Fruit fly (Drosophila melanogaster): Measurements from ENCODE around the gene QIL1.

Gene QIL1

dm6 chr3L:17506830-17507229 lies 41.1 kb downstream of the QIL1 start:
- no peak for TF ChIP-seq psq (optimal IDR thresholded peaks at IDR 0.05)
- no peak for TF ChIP-seq CG8478 (optimal IDR thresholded peaks at IDR 0.05)
- no peak for TF ChIP-seq Dll (optimal IDR thresholded peaks at IDR 0.05)
- no peak for TF ChIP-seq pan (optimal IDR thresholded peaks at IDR 0.05)

DNA sequence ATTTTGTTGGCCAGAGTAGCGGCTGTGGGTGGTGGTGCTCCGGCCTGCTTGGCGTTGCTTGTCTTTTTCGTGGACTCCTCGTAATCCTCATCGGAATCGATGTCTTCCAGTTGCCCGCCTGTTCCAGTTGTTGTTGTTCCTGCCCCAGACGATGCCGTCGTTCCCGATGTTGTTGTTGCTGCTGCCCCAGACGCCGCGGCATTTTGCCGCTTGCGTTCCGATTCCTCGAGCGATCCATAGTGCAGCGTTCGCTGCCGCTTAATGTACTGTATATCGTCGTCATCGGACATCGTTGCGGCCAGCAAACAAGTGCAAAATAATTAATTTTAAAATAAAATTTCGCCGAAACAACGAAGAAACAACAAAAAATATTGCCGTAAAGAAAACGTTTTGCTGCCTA lies 47.7 kb downstream of the QIL1 start:
- TF ChIP-seq Dll (optimal IDR thresholded peaks at IDR 0.05) (no peak), EcR (GFP tag; optimal IDR thresholded peaks at IDR 0.05) (no peak), CG8478 (optimal IDR thresholded peaks at IDR 0.05) (no peak), psq (optimal IDR thresholded peaks at IDR 0.05) (no peak), usp (GFP tag; optimal IDR thresholded peaks at IDR 0.05) (no peak), pan (optimal IDR thresholded peaks at IDR 0.05) (no peak)

DNA sequence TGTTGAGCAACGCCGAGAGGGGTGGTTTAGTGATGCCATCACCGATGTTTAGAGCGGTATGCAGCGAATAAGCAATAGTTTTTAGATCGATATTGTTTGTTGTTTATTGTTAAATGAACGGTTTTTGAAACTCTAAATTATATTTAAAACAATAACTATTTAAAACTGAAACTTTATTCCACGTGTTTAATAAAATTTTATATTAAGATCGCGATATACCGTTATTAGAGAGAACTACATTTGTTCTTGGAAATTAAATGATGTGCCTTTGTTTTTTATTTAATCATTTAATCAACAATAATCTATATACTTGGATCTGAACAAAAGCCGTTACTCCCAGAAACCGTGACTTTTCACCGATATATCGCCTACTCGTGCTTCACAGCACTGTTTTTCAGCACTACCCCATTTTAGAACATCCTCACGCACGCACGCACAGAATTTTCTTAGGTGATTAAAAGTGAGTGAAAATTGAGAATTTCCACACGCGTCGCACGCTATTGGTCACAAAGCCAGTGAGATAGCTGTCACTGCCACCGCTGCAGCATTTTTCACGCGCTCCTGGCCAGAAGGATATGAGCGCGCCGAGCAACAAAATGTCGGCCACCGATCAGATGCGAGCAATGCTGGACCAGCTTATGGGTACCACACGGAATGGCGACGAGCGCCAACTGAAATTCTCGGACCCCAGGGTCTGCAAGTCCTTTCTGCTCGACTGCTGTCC lies 48.3 kb downstream of the QIL1 start, which contains the start of the genes U4-U6-60K and CG7564:
U4-U6-60K (minus strand) TSS at position 20 of the 724 bp plus-strand sequence.
CG7564 (plus strand) TSS at position 406 of the 724 bp plus-strand sequence.
- TF ChIP-seq usp (GFP tag; optimal IDR thresholded peaks at IDR 0.05) (no peak), EcR (GFP tag; optimal IDR thresholded peaks at IDR 0.05) (no peak), pan (optimal IDR thresholded peaks at IDR 0.05) (no peak), CG8478 (optimal IDR thresholded peaks at IDR 0.05) (no peak), Dll (optimal IDR thresholded peaks at IDR 0.05) (no peak)

All from whole organism.